Fruit fly (Drosophila melanogaster) whole organism, embryonic: ENCODE data around the gene ECSIT.

Experiments used
- Atf6 ChIP-seq: fragments of 200-800 bp; sonication (Bioruptor generic); IDR thresholded peaks from 2 replicates; pipeline ENCODE4 v1.3.6; 2022; ENCODE audit warnings: missing biosample characterization, missing genetic modification characterization
- B-H1 ChIP-seq: fragments of 200-800 bp; sonication (Bioruptor generic); IDR thresholded peaks from 3 replicates; pipeline ENCODE4 v1.3.6; 2022; ENCODE audit warnings: missing biosample characterization, missing genetic modification characterization
- CG10321 ChIP-seq: fragments of 200-800 bp; sonication (Bioruptor generic); IDR thresholded peaks from 2 replicates; pipeline ENCODE4 v1.3.6; 2022; ENCODE audit warnings: missing biosample characterization, missing genetic modification characterization
- CG13624 ChIP-seq: fragments of 200-800 bp; sonication (Bioruptor generic); optimal IDR thresholded peaks from 2 replicates; lab custom pipeline; 2016; ENCODE audit warnings: missing biosample characterization, missing genetic modification characterization
- CG14050 ChIP-seq: fragments of 200-800 bp; sonication (Bioruptor generic); IDR thresholded peaks from 3 replicates; pipeline ENCODE4 v1.3.6; 2022; ENCODE audit warnings: missing biosample characterization, missing genetic modification characterization
- CG15514 ChIP-seq: fragments of 200-800 bp; sonication (Bioruptor generic); optimal IDR thresholded peaks from 3 replicates; lab custom pipeline; 2017; ENCODE audit warnings: missing biosample characterization, missing genetic modification characterization, mild to moderate bottlenecking, moderate library complexity, missing genetic modification reagents
- CG17328 ChIP-seq: fragments of 200-800 bp; sonication (Bioruptor generic); IDR thresholded peaks from 2 replicates; pipeline ENCODE4 v1.3.6; 2022; ENCODE audit warnings: missing biosample characterization, missing genetic modification characterization
- CG1832 ChIP-seq: fragments of 200-800 bp; sonication (Bioruptor generic); optimal IDR thresholded peaks from 2 replicates; lab custom pipeline; 2017; ENCODE audit warnings: missing biosample characterization, mild to moderate bottlenecking, missing genetic modification characterization, inconsistent platforms
- CG18764 ChIP-seq: fragments of 200-800 bp; sonication (Bioruptor generic); optimal IDR thresholded peaks from 3 replicates; lab custom pipeline; 2016; ENCODE audit warnings: missing biosample characterization, missing genetic modification characterization
- CG2875 ChIP-seq: fragments of 200-800 bp; sonication (Bioruptor generic); optimal IDR thresholded peaks from 2 replicates; lab custom pipeline; 2017; ENCODE audit warnings: missing biosample characterization, mild to moderate bottlenecking, missing genetic modification characterization, missing genetic modification reagents
- CG31441 ChIP-seq: fragments of 200-800 bp; sonication (Bioruptor generic); IDR thresholded peaks from 2 replicates; pipeline ENCODE4 v1.3.6; 2022; ENCODE audit warnings: missing biosample characterization, missing genetic modification characterization
- CG32532 ChIP-seq: fragments of 200-800 bp; sonication (Bioruptor generic); IDR thresholded peaks from 2 replicates; pipeline ENCODE4 v1.3.6; 2022; ENCODE audit warnings: missing biosample characterization, missing genetic modification characterization
- CG4360 ChIP-seq: fragments of 200-800 bp; sonication (Bioruptor generic); IDR thresholded peaks from 2 replicates; pipeline ENCODE4 v1.3.6; 2022; ENCODE audit warnings: missing biosample characterization, missing genetic modification characterization
- CG4730 ChIP-seq: fragments of 200-800 bp; sonication (Bioruptor generic); IDR thresholded peaks from 2 replicates; pipeline ENCODE4 v1.3.6; 2022; ENCODE audit warnings: missing biosample characterization, missing genetic modification characterization
- CG5180 ChIP-seq: fragments of 200-800 bp; sonication (Bioruptor generic); optimal IDR thresholded peaks from 3 replicates; lab custom pipeline; 2017; ENCODE audit warnings: missing biosample characterization, missing genetic modification characterization, mild to moderate bottlenecking, moderate library complexity, missing genetic modification reagents
- CG6272 ChIP-seq: fragments of 200-800 bp; sonication (Bioruptor generic); IDR thresholded peaks from 2 replicates; pipeline ENCODE4 v1.3.6; 2022; ENCODE audit warnings: missing biosample characterization, missing genetic modification characterization
- CG7839 ChIP-seq: fragments of 200-800 bp; sonication (Bioruptor generic); optimal IDR thresholded peaks from 3 replicates; lab custom pipeline; 2018; ENCODE audit warnings: missing biosample characterization, mild to moderate bottlenecking, missing genetic modification characterization, moderate library complexity
- CG9876 ChIP-seq: fragments of 200-800 bp; sonication (Bioruptor generic); optimal IDR thresholded peaks from 2 replicates; lab custom pipeline; 2016; ENCODE audit warnings: missing biosample characterization, missing genetic modification characterization
- Chrac-16 ChIP-seq: fragments of 200-800 bp; sonication (Bioruptor generic); optimal IDR thresholded peaks from 3 replicates; lab custom pipeline; 2016; ENCODE audit warnings: missing biosample characterization, missing genetic modification characterization
- Dad ChIP-seq: fragments of 200-800 bp; sonication (Bioruptor generic); optimal IDR thresholded peaks from 3 replicates; lab custom pipeline; 2016; ENCODE audit warnings: missing biosample characterization, missing genetic modification characterization
- Dp ChIP-seq: fragments of 200-800 bp; sonication (Bioruptor generic); optimal IDR thresholded peaks from 2 replicates; lab custom pipeline; 2018; ENCODE audit warnings: missing biosample characterization, mild to moderate bottlenecking, missing genetic modification characterization, moderate library complexity
- ERR ChIP-seq: fragments of 200-800 bp; sonication (Bioruptor generic); optimal IDR thresholded peaks from 2 replicates; lab custom pipeline; 2016; ENCODE audit warnings: missing biosample characterization, missing genetic modification characterization
- Fer2 ChIP-seq: fragments of 200-800 bp; sonication (Bioruptor generic); optimal IDR thresholded peaks from 2 replicates; lab custom pipeline; 2018; ENCODE audit warnings: missing biosample characterization, mild to moderate bottlenecking, missing genetic modification characterization, moderate library complexity
- HmgD ChIP-seq: fragments of 200-800 bp; sonication (Bioruptor generic); optimal IDR thresholded peaks from 3 replicates; lab custom pipeline; 2016; ENCODE audit warnings: missing biosample characterization, missing genetic modification characterization
- Hr3 ChIP-seq: fragments of 200-800 bp; sonication (Bioruptor generic); optimal IDR thresholded peaks from 3 replicates; lab custom pipeline; 2016; ENCODE audit warnings: missing biosample characterization, missing genetic modification characterization
- Lhr ChIP-seq: fragments of 200-800 bp; sonication (Bioruptor generic); optimal IDR thresholded peaks from 3 replicates; lab custom pipeline; 2017; ENCODE audit warnings: mild to moderate bottlenecking, missing biosample characterization, missing genetic modification reagents, missing genetic modification characterization
- NC2α ChIP-seq: fragments of 200-800 bp; sonication (Bioruptor generic); optimal IDR thresholded peaks from 2 replicates; lab custom pipeline; 2016; ENCODE audit warnings: missing biosample characterization, missing genetic modification characterization
- Pdp1 ChIP-seq, 2 experiments: fragments of 200-800 bp; sonication (Bioruptor generic); optimal IDR thresholded peaks; 3 replicates each; lab custom pipeline; 2016; ENCODE audit warnings: missing biosample characterization in 2 of 2, missing genetic modification characterization in 2 of 2, mild to moderate bottlenecking in 1 of 2, moderate library complexity in 1 of 2
- Poxn ChIP-seq: fragments of 200-800 bp; sonication (Bioruptor generic); IDR thresholded peaks from 2 replicates; pipeline ENCODE4 v1.3.6; 2022; ENCODE audit warnings: missing biosample characterization, missing genetic modification characterization
- Scr ChIP-seq: fragments of 200-800 bp; sonication (Bioruptor generic); IDR thresholded peaks from 2 replicates; pipeline ENCODE4 v1.3.6; 2022; ENCODE audit warnings: missing biosample characterization, missing genetic modification characterization; ENCODE audit not compliant: partially characterized antibody
- Sin3A ChIP-seq: fragments of >200 bp; optimal IDR thresholded peaks from 2 replicates; lab custom pipeline; 2018
- Sry-β ChIP-seq: fragments of 200-800 bp; sonication (Bioruptor generic); optimal IDR thresholded peaks from 2 replicates; lab custom pipeline; 2018; ENCODE audit warnings: missing biosample characterization, mild to moderate bottlenecking, missing genetic modification characterization, moderate library complexity
- Sry-δ ChIP-seq: fragments of 200-800 bp; sonication (Bioruptor generic); optimal IDR thresholded peaks from 2 replicates; lab custom pipeline; 2016; ENCODE audit warnings: missing biosample characterization, missing genetic modification characterization
- ab ChIP-seq: fragments of 200-800 bp; sonication (Bioruptor generic); optimal IDR thresholded peaks from 2 replicates; lab custom pipeline; 2016; ENCODE audit warnings: missing biosample characterization, missing genetic modification characterization
- ase ChIP-seq: fragments of 200-800 bp; sonication (Bioruptor generic); IDR thresholded peaks from 3 replicates; pipeline ENCODE4 v1.3.6; 2022; ENCODE audit warnings: missing biosample characterization, missing genetic modification characterization
- dati ChIP-seq: fragments of 200-800 bp; sonication (Bioruptor generic); IDR thresholded peaks from 2 replicates; pipeline ENCODE4 v1.3.6; 2022; ENCODE audit warnings: missing biosample characterization, missing genetic modification characterization
- eve ChIP-seq, 2 experiments: fragments of >200 bp; optimal IDR thresholded peaks; 2 replicates each; lab custom pipeline; 2017; ENCODE audit warnings: missing biosample characterization in 2 of 2, missing genetic modification characterization in 2 of 2
- hkb ChIP-seq, 2 experiments: fragments of 200-800 bp in 1 of 2; fragments of >200 bp in 1 of 2; sonication (Bioruptor generic) in 1 of 2; IDR thresholded peaks in 1 of 2; optimal IDR thresholded peaks in 1 of 2; 2 replicates each; pipeline versions ENCODE4 v1.3.6 to Lab custom; 2017 to 2022; ENCODE audit warnings: missing biosample characterization in 1 of 2, missing genetic modification characterization in 1 of 2
- ind ChIP-seq: fragments of 200-800 bp; sonication (Bioruptor generic); optimal IDR thresholded peaks from 3 replicates; lab custom pipeline; 2016; ENCODE audit warnings: missing biosample characterization, missing genetic modification characterization
- ken ChIP-seq: fragments of 200-800 bp; sonication (Bioruptor generic); IDR thresholded peaks from 3 replicates; pipeline ENCODE4 v1.3.6; 2022; ENCODE audit warnings: missing biosample characterization, missing genetic modification characterization
- kni ChIP-seq: fragments of 200-800 bp; sonication (Bioruptor generic); optimal IDR thresholded peaks from 3 replicates; lab custom pipeline; 2017; ENCODE audit warnings: mild to moderate bottlenecking, missing biosample characterization, missing genetic modification reagents, missing genetic modification characterization
- luna ChIP-seq: fragments of 200-800 bp; sonication (Bioruptor generic); optimal IDR thresholded peaks from 2 replicates; lab custom pipeline; 2016; ENCODE audit warnings: missing biosample characterization, missing genetic modification characterization
- mirr ChIP-seq: fragments of 200-800 bp; sonication (Bioruptor generic); optimal IDR thresholded peaks from 3 replicates; lab custom pipeline; 2018; ENCODE audit warnings: missing biosample characterization, mild to moderate bottlenecking, missing genetic modification characterization
- onecut ChIP-seq: fragments of 200-800 bp; sonication (Bioruptor generic); IDR thresholded peaks from 2 replicates; pipeline ENCODE4 v1.3.6; 2022; ENCODE audit warnings: missing biosample characterization, missing genetic modification characterization
- p53 ChIP-seq: fragments of 200-800 bp; sonication (Bioruptor generic); optimal IDR thresholded peaks from 2 replicates; lab custom pipeline; 2016; ENCODE audit warnings: missing biosample characterization, missing genetic modification characterization
- pzg ChIP-seq: fragments of 200-800 bp; sonication (Bioruptor generic); optimal IDR thresholded peaks from 3 replicates; lab custom pipeline; 2018; ENCODE audit warnings: missing biosample characterization, mild to moderate bottlenecking, missing genetic modification characterization, moderate library complexity
- scrt ChIP-seq: fragments of 200-800 bp; sonication (Bioruptor generic); optimal IDR thresholded peaks from 2 replicates; lab custom pipeline; 2018; ENCODE audit warnings: missing biosample characterization, mild to moderate bottlenecking, missing genetic modification characterization, moderate library complexity
- sna ChIP-seq: fragments of 200-800 bp; sonication (Bioruptor generic); IDR thresholded peaks from 2 replicates; pipeline ENCODE4 v1.3.6; 2022; ENCODE audit warnings: missing biosample characterization, missing genetic modification characterization; ENCODE audit not compliant: partially characterized antibody
- tgo ChIP-seq: fragments of 200-800 bp; sonication (Bioruptor generic); IDR thresholded peaks from 3 replicates; pipeline ENCODE4 v1.3.6; 2022; ENCODE audit warnings: missing biosample characterization, missing genetic modification characterization

Gene ECSIT

DNA sequence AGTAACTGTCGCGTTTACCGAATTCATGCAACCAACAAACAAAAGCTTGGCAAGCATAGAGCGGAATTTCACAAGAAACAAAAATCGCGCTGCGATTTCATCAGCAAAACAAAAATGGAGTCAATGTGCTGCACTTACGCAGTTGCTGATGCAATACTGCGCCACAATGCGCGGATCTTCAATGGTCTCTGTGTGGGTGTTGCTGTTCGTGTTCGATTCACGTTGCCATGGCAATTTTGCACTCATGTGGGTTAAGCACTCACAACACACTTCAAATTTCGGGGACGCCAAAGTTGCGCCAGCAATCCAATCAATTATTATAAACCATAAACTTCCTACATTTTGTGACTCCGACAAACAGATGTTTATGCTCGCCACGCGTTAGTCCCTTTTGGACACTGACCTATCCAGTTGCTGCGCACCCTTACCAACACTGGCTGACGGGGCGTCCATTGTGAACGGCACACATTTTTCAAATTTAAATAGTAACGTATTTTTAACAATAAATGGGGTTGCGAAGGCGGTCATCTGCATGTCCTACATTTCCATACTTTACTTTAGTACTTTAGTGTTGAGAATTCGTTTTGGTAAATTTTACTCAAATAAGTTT is 5.8 kb downstream of the ECSIT start, which contains the start of gene CG2017 (continued):
- no peak for TF ChIP-seq CG17328
- no peak for TF ChIP-seq ase (GFP tag; lab: Robert Waterston, UW)
- peak; percentile 67 for TF ChIP-seq p53 (GFP tag; lab: Kevin White, UChicago)
- peak; percentile 18; the same call in 1 of the 2 replicates for TF ChIP-seq onecut (GFP tag; lab: Robert Waterston, UW)
- TF ChIP-seq ab (GFP tag; lab: Kevin White, UChicago), result peak; percentile 19
- TF ChIP-seq CG2875 (GFP tag; lab: Kevin White, UChicago), result peak; percentile 15
- no peak for TF ChIP-seq CG9876 (GFP tag; lab: Kevin White, UChicago)
- peak; percentile 51 for TF ChIP-seq Sry-β
- TF ChIP-seq CG18764, result no peak
- no peak for TF ChIP-seq hkb (optimal IDR thresholded peaks at IDR 0.05; lab: Kevin White, UChicago)
- no peak for TF ChIP-seq hkb (GFP tag; IDR thresholded peaks at IDR 0.05; lab: Robert Waterston, UW)
- TF ChIP-seq Atf6 (GFP tag; lab: Robert Waterston, UW), result peak; percentile 36; the same call in 1 of the 2 replicates
- TF ChIP-seq B-H1 (GFP tag; lab: Robert Waterston, UW), result no peak
- peak; percentile 73 for TF ChIP-seq Dad (GFP tag; lab: Kevin White, UChicago)
- TF ChIP-seq CG14050 (GFP tag; lab: Robert Waterston, UW), result peak; percentile 26; the same call in 1 of the 3 replicates
- TF ChIP-seq CG5180, result no peak
- TF ChIP-seq CG4360 (GFP tag; lab: Robert Waterston, UW), result no peak
- TF ChIP-seq eve (GFP tag; optimal IDR thresholded peaks at IDR 0.05; lab: Kevin White, UChicago), result no peak
- TF ChIP-seq luna (GFP tag; lab: Kevin White, UChicago), result peak; percentile 43
- 0 out of 2 replicates have a peak, but pooled peaks have one; percentile 18 for TF ChIP-seq CG6272 (GFP tag; lab: Robert Waterston, UW)
- TF ChIP-seq CG32532, result peak; percentile 52; the same call in 1 of the 2 replicates
- TF ChIP-seq Chrac-16, result peak; percentile 41
- peak; percentile 18 for TF ChIP-seq scrt (GFP tag; lab: Kevin White, UChicago)
- TF ChIP-seq CG7839 (tag; lab: Kevin White, UChicago), result peak; percentile 24
- TF ChIP-seq sna, result 0 out of 2 replicates have a peak, but pooled peaks have one; percentile 30
- TF ChIP-seq CG1832, result no peak
- TF ChIP-seq ken (GFP tag; lab: Robert Waterston, UW), result peak; percentile 69; the same call in 2 of the 3 replicates
- peak; percentile 14; the same call in 1 of the 2 replicates for TF ChIP-seq CG31441
- no peak; the same call in 1 of the 2 replicates for TF ChIP-seq Scr (GFP tag; lab: Robert Waterston, UW)
- 0 out of 2 replicates have a peak, but pooled peaks have one; percentile 17 for TF ChIP-seq CG4730 (GFP tag; lab: Robert Waterston, UW)
- TF ChIP-seq dati (GFP tag; lab: Robert Waterston, UW), result no peak
- TF ChIP-seq HmgD (GFP tag; lab: Kevin White, UChicago), result peak; percentile 60
- peak; percentile 89 for TF ChIP-seq CG15514 (GFP tag; lab: Kevin White, UChicago)
- peak; percentile 69 for TF ChIP-seq CG13624 (GFP tag; lab: Kevin White, UChicago)
- peak; percentile 82 for TF ChIP-seq Lhr (GFP tag; lab: Kevin White, UChicago)
- peak; percentile 42 for TF ChIP-seq mirr (GFP tag; lab: Kevin White, UChicago)
- peak; percentile 35 for TF ChIP-seq NC2α (GFP tag; lab: Kevin White, UChicago)
- TF ChIP-seq Dp, result peak; percentile 82
- 0 out of 2 replicates have a peak, but pooled peaks have one; percentile 12 for TF ChIP-seq CG10321 (GFP tag; lab: Robert Waterston, UW)
- peak; percentile 94 for TF ChIP-seq pzg (GFP tag; lab: Kevin White, UChicago)
- 0 out of 3 replicates have a peak, but pooled peaks have one; percentile 33 for TF ChIP-seq tgo (GFP tag; lab: Robert Waterston, UW)
- TF ChIP-seq Pdp1 (GFP tag; optimal IDR thresholded peaks at IDR 0.05; lab: Kevin White, UChicago), result peak; percentile 45 to 81
- TF ChIP-seq Fer2 (tag; lab: Kevin White, UChicago), result no peak
- TF ChIP-seq ERR (GFP tag; lab: Kevin White, UChicago), result peak; percentile 29
- peak; percentile 54 for TF ChIP-seq Sry-δ (GFP tag; lab: Kevin White, UChicago)
- peak; percentile 8 for TF ChIP-seq kni (GFP tag; lab: Kevin White, UChicago)
- TF ChIP-seq ind (GFP tag; lab: Kevin White, UChicago), result peak; percentile 25
- no peak for TF ChIP-seq Poxn (GFP tag; lab: Robert Waterston, UW)
- peak; percentile 44 for TF ChIP-seq Hr3 (GFP tag; lab: Kevin White, UChicago)
- peak; percentile 64 for TF ChIP-seq Sin3A (lab: Kevin White, UChicago)
